Worm (Caenorhabditis elegans) whole organism, young adult: Measurements from ENCODE around the gene mlc-2.

ENCODE experiments used
- B0261.1 ChIP-seq: sonication (generic microtip); optimal IDR thresholded peaks from 2 replicates; lab custom pipeline; 2016; ENCODE audit warnings: mild to moderate bottlenecking, missing genetic modification characterization, moderate library complexity, missing compliant biosample characterization
- C06A6.2 ChIP-seq: fragments of 200-800 bp; sonication (Bioruptor generic); conservative IDR thresholded peaks from 2 replicates; pipeline ENCODE4 v1.3.6; 2022; ENCODE audit warnings: missing genetic modification characterization, missing compliant biosample characterization
- F22D6.2 ChIP-seq: sonication (generic microtip); optimal IDR thresholded peaks from 2 replicates; lab custom pipeline; 2016; ENCODE audit warnings: mild to moderate bottlenecking, missing genetic modification characterization, missing compliant biosample characterization
- F33H1.4 ChIP-seq: fragments of 200-800 bp; sonication (Bioruptor generic); IDR thresholded peaks from 2 replicates; pipeline ENCODE4 v1.3.6; 2022; ENCODE audit warnings: missing genetic modification reagents, missing genetic modification characterization, missing compliant biosample characterization
- K12H6.12 ChIP-seq: fragments of 200-800 bp; sonication (Bioruptor generic); optimal IDR thresholded peaks from 2 replicates; lab custom pipeline; 2018; ENCODE audit warnings: mild to moderate bottlenecking, missing genetic modification characterization, missing compliant biosample characterization
- Y53G8AR.9 ChIP-seq: fragments of 200-800 bp; sonication (Bioruptor generic); conservative IDR thresholded peaks from 2 replicates; pipeline ENCODE4 v1.3.6; 2022; ENCODE audit warnings: missing genetic modification reagents, missing genetic modification characterization, missing compliant biosample characterization
- Y67H2A.10 ChIP-seq: fragments of 200-800 bp; sonication (Bioruptor generic); conservative IDR thresholded peaks from 2 replicates; pipeline ENCODE4 v1.3.6; 2022; ENCODE audit warnings: missing genetic modification reagents, missing genetic modification characterization, missing compliant biosample characterization
- ZK185.1 ChIP-seq: sonication (generic microtip); optimal IDR thresholded peaks from 2 replicates; lab custom pipeline; 2016; ENCODE audit warnings: mild to moderate bottlenecking, missing genetic modification characterization, missing compliant biosample characterization; ENCODE audit not compliant: poor library complexity, severe bottlenecking
- aptf-2 ChIP-seq: fragments of 200-800 bp; sonication (Bioruptor generic); conservative IDR thresholded peaks from 2 replicates; pipeline ENCODE4 v1.3.6; 2022; ENCODE audit warnings: missing genetic modification reagents, missing genetic modification characterization, missing compliant biosample characterization
- atf-7 ChIP-seq: sonication (generic microtip); optimal IDR thresholded peaks from 2 replicates; lab custom pipeline; 2017; ENCODE audit warnings: mild to moderate bottlenecking, missing genetic modification characterization, missing compliant biosample characterization
- cebp-1 ChIP-seq, 2 experiments: fragments of 200-800 bp in 1 of 2; sonication (Bioruptor generic) in 1 of 2; sonication (generic microtip) in 1 of 2; IDR thresholded peaks in 1 of 2; optimal IDR thresholded peaks in 1 of 2; 2 replicates each; pipeline versions ENCODE4 v1.3.6 to Lab custom; 2017 to 2022; ENCODE audit warnings: missing compliant biosample characterization in 2 of 2, missing genetic modification characterization in 2 of 2, mild to moderate bottlenecking in 1 of 2, missing genetic modification reagents in 1 of 2, moderate library complexity in 1 of 2
- ceh-27 ChIP-seq: fragments of 200-800 bp; sonication (Bioruptor generic); optimal IDR thresholded peaks from 2 replicates; lab custom pipeline; 2018; ENCODE audit warnings: mild to moderate bottlenecking, missing genetic modification characterization, moderate library complexity, missing compliant biosample characterization
- dox-1 ChIP-seq: fragments of 200-800 bp; sonication (Bioruptor generic); IDR thresholded peaks from 2 replicates; pipeline ENCODE4 v1.3.6; 2022; ENCODE audit warnings: missing genetic modification reagents, missing genetic modification characterization, missing compliant biosample characterization
- egrh-3 ChIP-seq: fragments of 200-800 bp; sonication (Bioruptor generic); IDR thresholded peaks from 2 replicates; pipeline ENCODE4 v1.3.6; 2022; ENCODE audit warnings: missing genetic modification reagents, missing genetic modification characterization, missing compliant biosample characterization
- ets-4 ChIP-seq: fragments of 200-800 bp; sonication (Bioruptor generic); optimal IDR thresholded peaks from 2 replicates; lab custom pipeline; 2018; ENCODE audit warnings: mild to moderate bottlenecking, missing genetic modification characterization, missing compliant biosample characterization
- hmg-1.2 ChIP-seq: fragments of 200-800 bp; sonication (Bioruptor generic); IDR thresholded peaks from 2 replicates; pipeline ENCODE4 v1.3.6; 2022; ENCODE audit warnings: missing genetic modification reagents, missing genetic modification characterization, missing compliant biosample characterization
- lag-1 ChIP-seq: fragments of 200-800 bp; sonication (Bioruptor generic); IDR thresholded peaks from 2 replicates; pipeline ENCODE4 v1.3.6; 2022; ENCODE audit warnings: missing genetic modification reagents, missing genetic modification characterization, missing compliant biosample characterization
- let-526 ChIP-seq: fragments of 200-800 bp; sonication (Bioruptor generic); IDR thresholded peaks from 2 replicates; pipeline ENCODE4 v1.3.6; 2022; ENCODE audit warnings: missing genetic modification reagents, missing genetic modification characterization, missing compliant biosample characterization
- let-607 ChIP-seq, 2 experiments: fragments of 200-800 bp in 1 of 2; sonication (Bioruptor generic) in 1 of 2; sonication (generic microtip) in 1 of 2; optimal IDR thresholded peaks; 2 replicates each; lab custom pipeline; 2016 to 2018; ENCODE audit warnings: mild to moderate bottlenecking in 2 of 2, missing compliant biosample characterization in 2 of 2, missing genetic modification characterization in 2 of 2, moderate library complexity in 2 of 2, missing genotype in 1 of 2
- lin-35 ChIP-seq, 3 experiments: fragments of 150-350 bp in 2 of 3; sonication (generic microtip) in 1 of 3; optimal IDR thresholded peaks; 2 replicates each; lab custom pipeline; 2014 to 2018; ENCODE audit warnings: missing biosample characterization in 3 of 3, missing genetic modification characterization in 3 of 3, missing genetic modification reagents in 3 of 3
- lin-40 ChIP-seq: sonication (generic microtip); optimal IDR thresholded peaks from 2 replicates; lab custom pipeline; 2016; ENCODE audit warnings: missing genetic modification characterization, mild to moderate bottlenecking, missing compliant biosample characterization, missing genotype, missing genetic modification reagents
- madf-10 ChIP-seq: sonication (generic microtip); optimal IDR thresholded peaks from 2 replicates; lab custom pipeline; 2016; ENCODE audit warnings: mild to moderate bottlenecking, missing genetic modification characterization, missing compliant biosample characterization
- mcd-1 ChIP-seq: fragments of 200-800 bp; sonication (Bioruptor generic); IDR thresholded peaks from 2 replicates; pipeline ENCODE4 v1.3.6; 2022; ENCODE audit warnings: missing genetic modification reagents, missing genetic modification characterization, missing compliant biosample characterization
- nfyb-1 ChIP-seq: fragments of 200-800 bp; sonication (Bioruptor generic); IDR thresholded peaks from 2 replicates; pipeline ENCODE4 v1.3.6; 2022; ENCODE audit warnings: missing genetic modification reagents, missing genetic modification characterization, missing compliant biosample characterization
- nhr-80 ChIP-seq: sonication (generic microtip); optimal IDR thresholded peaks from 2 replicates; lab custom pipeline; 2016; ENCODE audit warnings: missing genetic modification characterization, missing compliant biosample characterization
- rcor-1 ChIP-seq: fragments of 200-800 bp; sonication (Bioruptor generic); IDR thresholded peaks from 2 replicates; pipeline ENCODE4 v1.3.6; 2022; ENCODE audit warnings: missing genetic modification reagents, missing genetic modification characterization, missing compliant biosample characterization
- sdz-38 ChIP-seq: sonication (generic microtip); optimal IDR thresholded peaks from 2 replicates; lab custom pipeline; 2016; ENCODE audit warnings: missing genotype, missing genetic modification characterization, missing compliant biosample characterization
- snpc-4 ChIP-seq, 5 experiments: fragments of 150-350 bp in 1 of 5; sonication (generic microtip) in 4 of 5; optimal IDR thresholded peaks; 2 replicates each; lab custom pipeline; 2014 to 2018; ENCODE audit warnings: missing genetic modification characterization in 5 of 5, missing biosample characterization in 3 of 5, antibody characterized with exemption in 2 of 5, mild to moderate bottlenecking in 2 of 5, missing compliant biosample characterization in 2 of 5, missing genotype in 2 of 5, moderate library complexity in 2 of 5, missing genetic modification reagents in 1 of 5
- somi-1 ChIP-seq: fragments of 200-800 bp; sonication (Bioruptor generic); optimal IDR thresholded peaks from 2 replicates; lab custom pipeline; 2018; ENCODE audit warnings: mild to moderate bottlenecking, missing genetic modification characterization, missing compliant biosample characterization
- tlf-1 ChIP-seq: fragments of 200-800 bp; sonication (Bioruptor generic); optimal IDR thresholded peaks from 2 replicates; lab custom pipeline; 2018; ENCODE audit warnings: mild to moderate bottlenecking, missing genetic modification characterization, missing compliant biosample characterization
- unc-62 ChIP-seq: fragments of 150-350 bp; optimal IDR thresholded peaks from 2 replicates; lab custom pipeline; 2014; ENCODE audit warnings: missing biosample characterization, missing genetic modification reagents, missing genetic modification characterization
- zfh-2 ChIP-seq: fragments of 200-800 bp; sonication (Bioruptor generic); conservative IDR thresholded peaks from 2 replicates; pipeline ENCODE4 v1.3.6; 2022; ENCODE audit warnings: missing genetic modification reagents, missing genetic modification characterization, missing compliant biosample characterization
- ztf-22 ChIP-seq: fragments of 200-800 bp; sonication (Bioruptor generic); optimal IDR thresholded peaks from 2 replicates; lab custom pipeline; 2018; ENCODE audit warnings: mild to moderate bottlenecking, missing genetic modification characterization, moderate library complexity, missing compliant biosample characterization
- ztf-3 ChIP-seq: fragments of 200-800 bp; sonication (Bioruptor generic); optimal IDR thresholded peaks from 2 replicates; lab custom pipeline; 2018; ENCODE audit warnings: mild to moderate bottlenecking, missing genetic modification characterization, missing compliant biosample characterization

Gene mlc-2

DNA sequence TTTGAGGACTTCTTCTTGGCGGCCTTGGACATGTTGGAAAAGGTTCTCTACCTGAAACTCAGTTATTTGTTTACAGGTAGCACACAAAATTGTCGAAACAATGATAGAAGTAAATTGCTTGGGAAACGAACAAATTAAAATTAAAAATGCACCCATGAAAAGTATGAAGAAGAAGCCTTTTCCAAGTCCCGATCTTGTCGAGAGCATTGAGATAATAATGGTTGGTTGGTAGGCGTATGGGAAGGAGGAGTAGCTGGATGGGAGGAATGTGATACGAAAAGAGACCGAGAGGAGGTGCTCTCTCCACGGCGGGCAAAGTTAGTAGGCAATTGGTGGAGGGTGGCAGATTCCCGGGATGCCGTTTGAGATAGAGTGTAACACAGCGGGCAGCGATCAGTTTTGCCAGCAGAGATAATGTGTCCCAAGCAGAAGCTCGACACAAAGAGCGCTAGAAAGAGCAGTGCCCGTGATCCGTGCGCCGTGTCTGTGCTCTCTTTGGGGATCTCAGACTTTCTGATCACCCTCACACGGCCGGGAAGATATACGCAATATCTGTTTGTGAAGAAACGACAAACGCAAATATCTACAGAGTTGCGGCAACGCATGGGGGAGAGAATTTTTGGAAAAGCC lies at the start of gene mlc-2:
Gene mlc-2 (minus strand): TSS at position 51 of the 630 bp plus-strand sequence.
- TF ChIP-seq K12H6.12 (tag; lab: Kevin White, UChicago) (peak; percentile 17), ztf-22 (no peak), nfyb-1 (GFP tag; lab: Robert Waterston, UW) (0 out of 2 replicates have a peak, but pooled peaks have one; percentile 29), cebp-1 (GFP tag; IDR thresholded peaks at IDR 0.05; lab: Robert Waterston, UW) (no peak), cebp-1 (tag; optimal IDR thresholded peaks at IDR 0.05; lab: Kevin White, UChicago) (no peak), mcd-1 (GFP tag; lab: Robert Waterston, UW) (0 out of 2 replicates have a peak, but pooled peaks have one; percentile 18), dox-1 (GFP tag; lab: Robert Waterston, UW) (0 out of 2 replicates have a peak, but pooled peaks have one; percentile 26), egrh-3 (peak; percentile 5; the same call in 1 of the 2 replicates), zfh-2 (GFP tag; lab: Robert Waterston, UW) (peak; percentile 83), Y67H2A.10 (GFP tag; lab: Robert Waterston, UW) (no peak), lag-1 (GFP tag; lab: Robert Waterston, UW) (no peak)

ce11 chrX:17505547-17506181 lies 49.3 kb upstream of the mlc-2 start:
- TF ChIP-seq F33H1.4 (no peak), tlf-1 (GFP tag; lab: Kevin White, UChicago) (no peak), lin-40 (tag; lab: Kevin White, UChicago) (peak; percentile 85), let-526 (no peak), unc-62 (GFP tag; lab: Kevin White, UChicago) (peak; percentile 47), Y53G8AR.9 (GFP tag; lab: Robert Waterston, UW) (0 out of 2 replicates have a peak, but pooled peaks have one; percentile 38), lin-35 (GFP tag; optimal IDR thresholded peaks at IDR 0.05; lab: Kevin White, UChicago) (peak in 1 of 3 experiments; percentile 69), C06A6.2 (GFP tag; lab: Robert Waterston, UW) (0 out of 2 replicates have a peak, but pooled peaks have one; percentile 58), K12H6.12 (tag; lab: Kevin White, UChicago) (peak; percentile 84), let-607 (tag; optimal IDR thresholded peaks at IDR 0.05; lab: Kevin White, UChicago) (peak; percentile 7 to 48), ztf-3 (GFP tag; lab: Kevin White, UChicago) (peak; percentile 65), rcor-1 (GFP tag; lab: Robert Waterston, UW) (peak; percentile 42; the same call in 1 of the 2 replicates), ZK185.1 (tag; lab: Kevin White, UChicago) (peak; percentile 22), sdz-38 (tag; lab: Kevin White, UChicago) (no peak), snpc-4 (GFP tag; optimal IDR thresholded peaks at IDR 0.05; lab: Kevin White, UChicago) (no peak), snpc-4 (tag; optimal IDR thresholded peaks at IDR 0.05; lab: Kevin White, UChicago) (peak in 2 of 4 experiments; percentile 50 to 54), nhr-80 (tag; lab: Kevin White, UChicago) (peak; percentile 88), ceh-27 (GFP tag; lab: Kevin White, UChicago) (peak; percentile 84), aptf-2 (GFP tag; lab: Robert Waterston, UW) (no peak), atf-7 (tag; lab: Kevin White, UChicago) (peak; percentile 91), ztf-22 (peak; percentile 84), B0261.1 (tag; lab: Kevin White, UChicago) (no peak), ets-4 (peak; percentile 25), F22D6.2 (tag; lab: Kevin White, UChicago) (peak; percentile 61), somi-1 (GFP tag; lab: Kevin White, UChicago) (peak; percentile 92), madf-10 (tag; lab: Kevin White, UChicago) (peak; percentile 66), hmg-1.2 (GFP tag; lab: Robert Waterston, UW) (peak; percentile 77; the same call in 1 of the 2 replicates)
- TF ChIP-seq, all 124 proteins: peak for 20
